Fruit fly (Drosophila melanogaster) whole organism, adult: ENCODE results near the gene CG11147.

Experiments used
- CG11617 ChIP-seq: fragments of 200-800 bp; sonication (Bioruptor generic); optimal IDR thresholded peaks from 2 replicates; lab custom pipeline; 2017; ENCODE audit warnings: mild to moderate bottlenecking, missing biosample characterization, missing genetic modification reagents, missing genetic modification characterization
- CG12768 ChIP-seq: fragments of 200-800 bp; sonication (Bioruptor generic); optimal IDR thresholded peaks from 2 replicates; lab custom pipeline; 2017; ENCODE audit warnings: missing biosample characterization, missing genetic modification characterization, mild to moderate bottlenecking, moderate library complexity, missing genetic modification reagents
- CG14711 ChIP-seq: fragments of 200-800 bp; sonication (Bioruptor generic); optimal IDR thresholded peaks from 2 replicates; lab custom pipeline; 2018; ENCODE audit warnings: missing biosample characterization, mild to moderate bottlenecking, missing genetic modification characterization, moderate library complexity
- CG1620 ChIP-seq: fragments of 200-800 bp; sonication (Bioruptor generic); optimal IDR thresholded peaks from 2 replicates; lab custom pipeline; 2016; ENCODE audit warnings: missing biosample characterization, missing genetic modification characterization
- CG33017 ChIP-seq: fragments of 200-800 bp; sonication (Bioruptor generic); optimal IDR thresholded peaks from 2 replicates; lab custom pipeline; 2018; ENCODE audit warnings: missing biosample characterization, mild to moderate bottlenecking, missing genetic modification characterization, moderate library complexity
- CG5204 ChIP-seq: fragments of 200-800 bp; sonication (Bioruptor generic); optimal IDR thresholded peaks from 2 replicates; lab custom pipeline; 2016; ENCODE audit warnings: missing biosample characterization, missing genetic modification characterization
- CG7045 ChIP-seq: fragments of 200-800 bp; sonication (Bioruptor generic); optimal IDR thresholded peaks from 2 replicates; lab custom pipeline; 2017; ENCODE audit warnings: missing biosample characterization, mild to moderate bottlenecking, missing genetic modification characterization
- CG7101 ChIP-seq: fragments of 200-800 bp; sonication (Bioruptor generic); optimal IDR thresholded peaks from 2 replicates; lab custom pipeline; 2018; ENCODE audit warnings: missing biosample characterization, mild to moderate bottlenecking, missing genetic modification characterization, moderate library complexity
- Clk ChIP-seq: fragments of 200-800 bp; sonication (Bioruptor generic); optimal IDR thresholded peaks from 2 replicates; lab custom pipeline; 2017; ENCODE audit warnings: missing biosample characterization, missing genetic modification characterization
- Crg-1 ChIP-seq: fragments of 200-800 bp; sonication (Bioruptor generic); optimal IDR thresholded peaks from 2 replicates; lab custom pipeline; 2016; ENCODE audit warnings: missing biosample characterization, missing genetic modification characterization
- Hr96 ChIP-seq: fragments of 200-800 bp; sonication (Bioruptor generic); optimal IDR thresholded peaks from 2 replicates; lab custom pipeline; 2016; ENCODE audit warnings: missing biosample characterization, missing genetic modification characterization
- Mnt ChIP-seq: fragments of 200-800 bp; sonication (Bioruptor generic); optimal IDR thresholded peaks from 2 replicates; lab custom pipeline; 2016; ENCODE audit warnings: missing biosample characterization, mild to moderate bottlenecking, missing genetic modification characterization
- bab1 ChIP-seq: fragments of 200-800 bp; sonication (Bioruptor generic); optimal IDR thresholded peaks from 3 replicates; lab custom pipeline; 2019; ENCODE audit warnings: missing biosample characterization, mild to moderate bottlenecking, missing genetic modification characterization, moderate library complexity
- cic ChIP-seq: fragments of 200-800 bp; sonication (Bioruptor generic); optimal IDR thresholded peaks from 2 replicates; lab custom pipeline; 2017; ENCODE audit warnings: missing biosample characterization, mild to moderate bottlenecking, missing genetic modification characterization, moderate library complexity
- cnc ChIP-seq, 2 experiments: fragments of >200 bp; optimal IDR thresholded peaks; 2 replicates each; lab custom pipeline; 2017
- kay ChIP-seq: fragments of 200-800 bp; sonication (Bioruptor generic); peaks from one replicate; lab custom pipeline; 2016; ENCODE audit warnings: missing biosample characterization, missing genetic modification characterization, borderline replicate concordance
- ovo ChIP-seq: fragments of 200-800 bp; sonication (Bioruptor generic); optimal IDR thresholded peaks from 2 replicates; lab custom pipeline; 2016; ENCODE audit warnings: missing biosample characterization, missing genetic modification characterization
- pad ChIP-seq: fragments of 200-800 bp; sonication (Bioruptor generic); optimal IDR thresholded peaks from 3 replicates; lab custom pipeline; 2017; ENCODE audit warnings: missing biosample characterization, missing genetic modification characterization, mild to moderate bottlenecking, moderate library complexity, missing genetic modification reagents
- tj ChIP-seq: fragments of 200-800 bp; sonication (Bioruptor generic); optimal IDR thresholded peaks from 3 replicates; lab custom pipeline; 2017; ENCODE audit warnings: missing biosample characterization, mild to moderate bottlenecking, missing genetic modification characterization, moderate library complexity
- toe ChIP-seq: fragments of 200-800 bp; sonication (Bioruptor generic); optimal IDR thresholded peaks from 2 replicates; lab custom pipeline; 2016; ENCODE audit warnings: missing biosample characterization, missing genetic modification characterization

The CG11147 gene

DNA sequence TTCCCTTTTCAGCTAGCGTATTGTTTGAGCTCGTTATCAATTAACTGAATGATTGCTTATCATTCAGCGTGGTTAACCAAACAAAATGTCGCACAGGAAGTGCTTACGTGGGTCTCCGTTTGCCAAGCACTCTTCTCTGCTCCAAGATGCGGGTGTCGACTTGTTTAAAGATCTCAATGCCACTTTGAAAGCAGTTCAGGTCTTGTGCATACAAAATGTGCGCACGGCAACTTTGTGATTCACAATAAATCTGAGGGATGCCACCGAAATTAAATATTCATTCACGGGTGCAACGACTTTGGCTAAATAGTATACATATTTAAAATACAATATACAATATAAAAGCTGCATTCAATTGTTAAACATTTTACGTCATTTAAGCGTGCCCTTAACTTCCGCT, 31.2 kb upstream of the CG11147 start:
- TF ChIP-seq Hr96 (GFP tag; lab: Kevin White, UChicago), result no peak
- peak; percentile 12 for TF ChIP-seq cic

DNA sequence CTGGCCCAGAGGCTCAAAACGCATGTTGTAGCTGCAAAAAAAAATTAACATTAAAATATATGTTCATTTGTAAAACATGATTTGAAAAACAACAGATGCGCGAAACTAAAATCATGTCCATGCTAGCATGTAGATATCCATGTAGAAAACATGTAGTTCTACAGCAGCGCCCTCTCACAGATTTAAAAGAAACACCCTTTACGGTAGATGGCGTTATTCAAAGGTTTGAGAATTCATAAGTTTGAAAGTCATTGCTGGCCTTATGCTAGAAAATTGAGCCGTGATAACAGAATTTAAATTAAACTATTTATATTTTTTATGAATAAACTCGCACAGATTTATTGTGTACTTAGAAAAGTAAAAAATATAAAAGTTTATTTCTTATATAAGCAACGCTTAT, 30.1 kb upstream of the CG11147 start:
- no peak for TF ChIP-seq cic
- no peak for TF ChIP-seq CG7101 (tag; lab: Kevin White, UChicago)
- no peak for TF ChIP-seq Clk (GFP tag; lab: Kevin White, UChicago)
- TF ChIP-seq CG1620 (GFP tag; lab: Kevin White, UChicago), result peak; percentile 15
- no peak for TF ChIP-seq ovo (GFP tag; lab: Kevin White, UChicago)
- no peak for TF ChIP-seq CG14711
- no peak for TF ChIP-seq CG12768 (GFP tag; lab: Kevin White, UChicago)
- TF ChIP-seq CG33017 (tag; lab: Kevin White, UChicago), result no peak
- no peak for TF ChIP-seq CG11617 (GFP tag; lab: Kevin White, UChicago)
- TF ChIP-seq bab1 (GFP tag; lab: Kevin White, UChicago), result peak; percentile 9
- TF ChIP-seq CG5204 (GFP tag; lab: Kevin White, UChicago), result peak; percentile 9
- TF ChIP-seq Mnt, result no peak
- TF ChIP-seq Hr96 (GFP tag; lab: Kevin White, UChicago), result peak; percentile 8

DNA sequence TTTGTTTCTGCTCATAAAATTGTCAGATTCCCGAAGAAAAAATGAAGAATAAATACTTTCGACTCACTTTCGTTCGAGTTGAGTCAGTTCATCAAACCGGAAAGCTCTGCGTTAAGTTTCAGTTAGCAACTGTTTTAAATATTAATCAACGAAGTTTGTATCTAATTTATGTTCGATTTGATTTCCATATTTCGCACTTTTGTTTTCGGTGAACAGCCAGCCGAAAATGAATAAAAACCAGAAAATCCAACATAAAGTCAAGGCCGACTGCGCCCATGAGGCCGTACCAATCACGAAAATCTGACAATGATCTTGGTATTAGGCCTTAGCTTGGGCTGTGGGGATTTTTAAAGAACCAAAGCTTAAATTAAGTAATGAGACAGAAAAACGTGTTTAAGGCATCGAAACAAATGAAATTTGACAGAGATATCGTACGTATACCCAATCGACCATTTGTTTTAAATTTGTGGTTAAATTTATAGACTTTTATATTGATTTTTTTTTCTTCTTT, 25.5 kb upstream of the CG11147 start:
- TF ChIP-seq CG11617 (GFP tag; lab: Kevin White, UChicago) (no peak), kay (GFP tag; lab: Kevin White, UChicago) (no peak), CG5204 (GFP tag; lab: Kevin White, UChicago) (no peak), CG14711 (no peak), CG12768 (GFP tag; lab: Kevin White, UChicago) (no peak), CG1620 (GFP tag; lab: Kevin White, UChicago) (no peak), toe (GFP tag; lab: Kevin White, UChicago) (no peak), Crg-1 (GFP tag; lab: Kevin White, UChicago) (no peak), tj (no peak)

DNA sequence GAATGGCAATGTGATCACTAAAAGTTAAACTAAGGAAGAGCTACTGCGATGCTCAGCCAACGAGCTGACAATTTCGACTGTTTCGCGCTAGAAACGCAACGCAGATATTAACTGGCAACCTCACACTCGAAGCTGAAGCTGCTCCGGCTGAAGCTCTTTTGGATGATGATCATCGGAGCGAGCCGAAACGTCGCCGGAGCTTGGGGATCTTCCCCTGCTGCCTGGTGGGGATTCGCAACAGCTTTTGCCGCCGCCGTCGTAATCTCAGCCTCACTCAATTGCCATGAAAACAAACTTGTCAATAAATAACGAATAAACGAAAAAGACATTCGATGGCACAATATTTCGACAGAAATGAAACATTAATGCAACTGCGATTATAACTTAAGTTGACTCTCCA, 25.0 kb upstream of the CG11147 start, which contains the start of gene obst-E:
Gene obst-E, minus strand, starts transcription at position 101 of the 400 bp plus-strand sequence.
- TF ChIP-seq CG7101 (tag; lab: Kevin White, UChicago), result no peak
- no peak for TF ChIP-seq tj
- TF ChIP-seq CG33017 (tag; lab: Kevin White, UChicago), result no peak
- no peak for TF ChIP-seq CG1620 (GFP tag; lab: Kevin White, UChicago)
- TF ChIP-seq Mnt, result no peak
- no peak for TF ChIP-seq Crg-1 (GFP tag; lab: Kevin White, UChicago)
- no peak for TF ChIP-seq CG12768 (GFP tag; lab: Kevin White, UChicago)
- TF ChIP-seq cic, result no peak
- no peak for TF ChIP-seq Clk (GFP tag; lab: Kevin White, UChicago)
- no peak for TF ChIP-seq kay (GFP tag; lab: Kevin White, UChicago)
- TF ChIP-seq bab1 (GFP tag; lab: Kevin White, UChicago), result no peak
- TF ChIP-seq CG5204 (GFP tag; lab: Kevin White, UChicago), result no peak
- no peak for TF ChIP-seq CG11617 (GFP tag; lab: Kevin White, UChicago)
- TF ChIP-seq CG7045 (GFP tag; lab: Kevin White, UChicago), result no peak
- TF ChIP-seq Hr96 (GFP tag; lab: Kevin White, UChicago), result no peak

DNA sequence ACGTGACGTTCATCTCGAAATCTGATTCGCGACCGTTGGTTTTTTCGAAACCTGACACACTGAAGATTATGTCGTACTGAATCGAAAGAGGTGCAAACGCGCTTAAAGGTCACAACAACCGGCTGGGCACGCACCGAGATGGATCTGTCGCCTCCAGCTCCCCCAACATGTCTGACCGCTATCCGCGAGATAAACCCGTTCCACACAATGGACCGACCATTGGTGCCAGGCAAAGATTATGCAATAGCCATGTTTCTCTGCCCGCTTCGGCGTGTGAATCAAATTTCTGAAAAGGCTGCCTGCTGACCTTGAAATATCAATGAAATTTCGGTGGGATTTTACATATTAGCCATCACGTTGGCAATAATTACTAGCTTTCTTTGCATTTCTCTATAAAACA, 24.1 kb upstream of the CG11147 start:
- TF ChIP-seq pad (GFP tag; lab: Kevin White, UChicago), result no peak
- no peak for TF ChIP-seq CG7045 (GFP tag; lab: Kevin White, UChicago)
- no peak for TF ChIP-seq Mnt
- no peak for TF ChIP-seq CG1620 (GFP tag; lab: Kevin White, UChicago)
- TF ChIP-seq kay (GFP tag; lab: Kevin White, UChicago), result no peak
- no peak for TF ChIP-seq Hr96 (GFP tag; lab: Kevin White, UChicago)
- no peak for TF ChIP-seq ovo (GFP tag; lab: Kevin White, UChicago)
- no peak for TF ChIP-seq CG5204 (GFP tag; lab: Kevin White, UChicago)
- TF ChIP-seq CG12768 (GFP tag; lab: Kevin White, UChicago), result no peak
- no peak for TF ChIP-seq CG11617 (GFP tag; lab: Kevin White, UChicago)
- no peak for TF ChIP-seq Crg-1 (GFP tag; lab: Kevin White, UChicago)
- TF ChIP-seq tj, result no peak
- no peak for TF ChIP-seq toe (GFP tag; lab: Kevin White, UChicago)
- no peak for TF ChIP-seq cic
- TF ChIP-seq CG7101 (tag; lab: Kevin White, UChicago), result no peak

DNA sequence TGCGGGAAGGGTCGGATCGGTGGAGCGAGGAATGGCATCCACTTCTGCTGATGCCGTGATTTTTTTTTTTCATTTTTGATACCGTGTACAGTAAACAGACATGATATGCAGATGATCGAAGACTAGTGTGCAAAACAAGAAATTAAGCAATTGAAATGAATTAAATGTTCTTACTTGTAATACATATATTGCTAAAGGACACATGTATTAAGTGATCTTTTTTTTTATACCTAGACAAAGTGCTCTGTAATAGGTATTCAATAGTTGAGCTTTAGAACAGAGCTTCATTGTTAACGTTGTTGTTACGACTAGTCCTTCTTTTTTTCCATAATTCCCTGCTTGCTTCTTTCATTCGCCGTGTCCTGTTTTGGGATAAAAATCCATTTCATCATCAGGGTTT, 10.4 kb upstream of the CG11147 start:
- TF ChIP-seq CG7045 (GFP tag; lab: Kevin White, UChicago) (no peak), Crg-1 (GFP tag; lab: Kevin White, UChicago) (no peak), pad (GFP tag; lab: Kevin White, UChicago) (no peak), cnc (optimal IDR thresholded peaks at IDR 0.05; lab: Kevin White, UChicago) (no peak), bab1 (GFP tag; lab: Kevin White, UChicago) (no peak)

DNA sequence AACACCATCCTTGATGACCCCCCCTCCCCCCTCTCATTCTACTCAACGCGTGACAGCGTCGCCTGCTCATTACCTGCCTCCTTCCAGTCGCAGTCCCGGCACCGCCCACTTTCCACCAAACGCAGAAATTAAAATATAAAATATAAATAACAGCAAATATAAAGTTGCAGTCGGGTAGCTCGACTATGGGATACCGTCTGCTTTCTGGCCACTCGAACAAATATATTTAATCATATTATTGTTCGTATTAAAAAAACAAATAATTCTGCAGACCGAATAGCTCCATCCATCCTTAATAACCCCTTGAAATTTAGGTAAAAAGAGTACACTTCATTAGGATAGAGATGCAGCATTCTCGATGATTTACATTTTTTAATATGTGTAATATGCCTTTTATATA, 7.1 kb upstream of the CG11147 start:
- TF ChIP-seq toe (GFP tag; lab: Kevin White, UChicago) (no peak), CG7101 (tag; lab: Kevin White, UChicago) (no peak), Mnt (no peak), CG12768 (GFP tag; lab: Kevin White, UChicago) (no peak), Crg-1 (GFP tag; lab: Kevin White, UChicago) (no peak), CG11617 (GFP tag; lab: Kevin White, UChicago) (no peak), bab1 (GFP tag; lab: Kevin White, UChicago) (no peak), CG5204 (GFP tag; lab: Kevin White, UChicago) (no peak), cnc (optimal IDR thresholded peaks at IDR 0.05; lab: Kevin White, UChicago) (no peak), Clk (GFP tag; lab: Kevin White, UChicago) (no peak), CG14711 (no peak), CG7045 (GFP tag; lab: Kevin White, UChicago) (no peak), CG33017 (tag; lab: Kevin White, UChicago) (no peak), pad (GFP tag; lab: Kevin White, UChicago) (no peak), tj (no peak), Hr96 (GFP tag; lab: Kevin White, UChicago) (no peak), cic (no peak), kay (GFP tag; lab: Kevin White, UChicago) (no peak), CG1620 (GFP tag; lab: Kevin White, UChicago) (no peak), ovo (GFP tag; lab: Kevin White, UChicago) (no peak)
